Worm (Caenorhabditis elegans) whole organism, L4/young adult: ENCODE measurements around the gene daf-10.

ENCODE experiments used
- W03F9.2 ChIP-seq: fragments of 150-350 bp; optimal IDR thresholded peaks from 2 replicates; lab custom pipeline; 2014; ENCODE audit warnings: missing biosample characterization, missing genetic modification characterization
- dao-5 ChIP-seq: sonication (generic microtip); optimal IDR thresholded peaks from 2 replicates; lab custom pipeline; 2016; ENCODE audit warnings: missing genotype, missing genetic modification characterization, moderate library complexity, missing compliant biosample characterization
- him-1 ChIP-seq: sonication (generic microtip); optimal IDR thresholded peaks from 2 replicates; lab custom pipeline; 2016; ENCODE audit warnings: missing genotype, missing genetic modification reagents, missing genetic modification characterization, missing compliant biosample characterization

ce11 chrIV:9146819-9147518 is 958 bp upstream of the daf-10 start, which contains the start of the genes rpb-12 and aly-2:
- no peak for TF ChIP-seq him-1
- no peak for TF ChIP-seq dao-5 (tag; lab: Kevin White, UChicago)
- TF ChIP-seq W03F9.2 (tag; lab: Kevin White, UChicago): peak; percentile 43
